Fruit fly (Drosophila melanogaster) whole organism, prepupa: ENCODE data around the gene ro.
A peak's percentile ranks its signal among the peaks of the same experiment; 100 is the strongest.

Experiments
- CG10669 ChIP-seq: fragments of 200-800 bp; sonication (Bioruptor generic); optimal IDR thresholded peaks from 3 replicates; lab custom pipeline; 2018; ENCODE audit warnings: missing biosample characterization, mild to moderate bottlenecking, missing genetic modification characterization, moderate library complexity
- CG11902 ChIP-seq: fragments of 200-800 bp; sonication (Bioruptor generic); optimal IDR thresholded peaks from 3 replicates; lab custom pipeline; 2016; ENCODE audit warnings: missing biosample characterization, missing genetic modification characterization
- CG15336 ChIP-seq: fragments of 200-800 bp; sonication (Bioruptor generic); IDR thresholded peaks from 2 replicates; pipeline ENCODE4 v1.3.6; 2022; ENCODE audit warnings: missing biosample characterization, missing genetic modification characterization
- CG1621 ChIP-seq: fragments of 200-800 bp; sonication (Bioruptor generic); optimal IDR thresholded peaks from 3 replicates; lab custom pipeline; 2018; ENCODE audit warnings: missing biosample characterization, mild to moderate bottlenecking, missing genetic modification characterization
- CG31627 ChIP-seq: fragments of 200-800 bp; sonication (Bioruptor generic); optimal IDR thresholded peaks from 3 replicates; lab custom pipeline; 2016; ENCODE audit warnings: missing biosample characterization, missing genetic modification characterization
- CG3919 ChIP-seq: fragments of 200-800 bp; sonication (Bioruptor generic); optimal IDR thresholded peaks from 3 replicates; lab custom pipeline; 2016; ENCODE audit warnings: missing biosample characterization, missing genetic modification characterization
- CG6163 ChIP-seq: fragments of 200-800 bp; sonication (Bioruptor generic); IDR thresholded peaks from 3 replicates; pipeline ENCODE4 v1.3.6; 2022; ENCODE audit warnings: missing biosample characterization, missing genetic modification characterization
- CG6276 ChIP-seq: fragments of 200-800 bp; sonication (Bioruptor generic); optimal IDR thresholded peaks from 2 replicates; lab custom pipeline; 2017; ENCODE audit warnings: missing biosample characterization, mild to moderate bottlenecking, missing genetic modification characterization
- CG6792 ChIP-seq: fragments of 200-800 bp; sonication (Bioruptor generic); optimal IDR thresholded peaks from 3 replicates; lab custom pipeline; 2016; ENCODE audit warnings: missing biosample characterization, missing genetic modification characterization
- CG8119 ChIP-seq: fragments of 200-800 bp; sonication (Bioruptor generic); IDR thresholded peaks from 3 replicates; pipeline ENCODE4 v1.3.6; 2022; ENCODE audit warnings: missing biosample characterization, missing genetic modification characterization
- CG8319 ChIP-seq: fragments of 200-800 bp; sonication (Bioruptor generic); optimal IDR thresholded peaks from 3 replicates; lab custom pipeline; 2016; ENCODE audit warnings: missing biosample characterization, missing genetic modification characterization
- CG8632 ChIP-seq: fragments of 200-800 bp; sonication (Bioruptor generic); optimal IDR thresholded peaks from 3 replicates; lab custom pipeline; 2016; ENCODE audit warnings: missing biosample characterization, missing genetic modification characterization
- Eip75B ChIP-seq: fragments of 200-800 bp; sonication (Bioruptor generic); optimal IDR thresholded peaks from 3 replicates; lab custom pipeline; 2016; ENCODE audit warnings: missing biosample characterization, missing genetic modification characterization
- Eip78C ChIP-seq: fragments of 200-800 bp; sonication (Bioruptor generic); peaks from one replicate; lab custom pipeline; 2016; ENCODE audit warnings: missing biosample characterization, missing genetic modification characterization
- Eip93F ChIP-seq: fragments of 200-800 bp; sonication (Bioruptor generic); optimal IDR thresholded peaks from 2 replicates; lab custom pipeline; 2016; ENCODE audit warnings: missing biosample characterization, mild to moderate bottlenecking, missing genetic modification characterization
- Ets21C ChIP-seq: fragments of 200-800 bp; sonication (Bioruptor generic); optimal IDR thresholded peaks from 3 replicates; lab custom pipeline; 2016; ENCODE audit warnings: missing biosample characterization, missing genetic modification characterization
- Ets96B ChIP-seq: fragments of 200-800 bp; optimal IDR thresholded peaks from 2 replicates; lab custom pipeline; 2019; ENCODE audit warnings: missing biosample characterization, mild to moderate bottlenecking, missing genetic modification characterization, moderate library complexity
- Gug ChIP-seq: fragments of 200-800 bp; sonication (Bioruptor generic); IDR thresholded peaks from 2 replicates; pipeline ENCODE4 v1.3.6; 2022; ENCODE audit warnings: missing biosample characterization, missing genetic modification characterization
- Hr38 ChIP-seq: sonication (Bioruptor generic); optimal IDR thresholded peaks from 2 replicates; lab custom pipeline; 2016; ENCODE audit warnings: missing biosample characterization, missing genetic modification characterization
- Hr39 ChIP-seq: fragments of 200-800 bp; sonication (Bioruptor generic); optimal IDR thresholded peaks from 2 replicates; lab custom pipeline; 2016; ENCODE audit warnings: missing biosample characterization, missing genetic modification characterization
- Met ChIP-seq: fragments of 200-800 bp; sonication (Bioruptor generic); optimal IDR thresholded peaks from 3 replicates; lab custom pipeline; 2016; ENCODE audit warnings: missing biosample characterization, missing genetic modification characterization
- OdsH ChIP-seq: fragments of 200-800 bp; sonication (Bioruptor generic); optimal IDR thresholded peaks from 3 replicates; lab custom pipeline; 2016; ENCODE audit warnings: missing biosample characterization, missing genetic modification characterization
- Smox ChIP-seq: fragments of 200-800 bp; sonication (Bioruptor generic); optimal IDR thresholded peaks from 3 replicates; lab custom pipeline; 2016; ENCODE audit warnings: missing biosample characterization, missing genetic modification characterization
- Sox102F ChIP-seq: fragments of 200-800 bp; sonication (Bioruptor generic); optimal IDR thresholded peaks from 2 replicates; lab custom pipeline; 2016; ENCODE audit warnings: missing biosample characterization, mild to moderate bottlenecking, missing genetic modification characterization
- Sox15 ChIP-seq: fragments of 200-800 bp; sonication (Bioruptor generic); optimal IDR thresholded peaks from 3 replicates; lab custom pipeline; 2016; ENCODE audit warnings: missing biosample characterization, missing genetic modification characterization
- achi ChIP-seq: fragments of 200-800 bp; sonication (Bioruptor generic); optimal IDR thresholded peaks from 3 replicates; lab custom pipeline; 2016; ENCODE audit warnings: missing biosample characterization, missing genetic modification characterization
- eg ChIP-seq: fragments of 200-800 bp; sonication (Bioruptor generic); IDR thresholded peaks from 3 replicates; pipeline ENCODE4 v1.3.6; 2022; ENCODE audit warnings: missing biosample characterization, missing genetic modification characterization
- fkh ChIP-seq: fragments of 200-800 bp; sonication (Bioruptor generic); optimal IDR thresholded peaks from 3 replicates; lab custom pipeline; 2017; ENCODE audit warnings: missing biosample characterization, mild to moderate bottlenecking, missing genetic modification characterization, moderate library complexity
- lz ChIP-seq: fragments of 200-800 bp; sonication (Bioruptor generic); optimal IDR thresholded peaks from 3 replicates; lab custom pipeline; 2016; ENCODE audit warnings: missing biosample characterization, missing genetic modification characterization
- net ChIP-seq: fragments of 200-800 bp; sonication (Bioruptor generic); optimal IDR thresholded peaks from 3 replicates; lab custom pipeline; 2016; ENCODE audit warnings: missing biosample characterization, missing genetic modification characterization
- pdm3 ChIP-seq: fragments of 200-800 bp; sonication (Bioruptor generic); optimal IDR thresholded peaks from 3 replicates; lab custom pipeline; 2016; ENCODE audit warnings: missing biosample characterization, missing genetic modification characterization
- svp ChIP-seq: fragments of 200-800 bp; sonication (Bioruptor generic); peaks from one replicate; lab custom pipeline; 2016; ENCODE audit warnings: missing biosample characterization, missing genetic modification characterization
- vri ChIP-seq: fragments of 200-800 bp; sonication (Bioruptor generic); optimal IDR thresholded peaks from 3 replicates; lab custom pipeline; 2016; ENCODE audit warnings: missing biosample characterization, mild to moderate bottlenecking, missing genetic modification characterization

ro gene

dm6 chr3R:26875544-26876027 is 5.4 kb downstream of the ro start, which contains the start of gene Rb97D (continued):
- TF ChIP-seq CG11902 (peak; percentile 52), CG6792 (GFP tag; lab: Kevin White, UChicago) (peak; percentile 67), Ets21C (GFP tag; lab: Kevin White, UChicago) (peak; percentile 62), CG31627 (peak; percentile 78), Eip93F (GFP tag; lab: Kevin White, UChicago) (no peak), CG8319 (GFP tag; lab: Kevin White, UChicago) (peak; percentile 43), CG15336 (GFP tag; lab: Robert Waterston, UW) (peak; percentile 60), Met (GFP tag; lab: Kevin White, UChicago) (peak; percentile 72), CG8119 (peak; percentile 58; the same call in 2 of the 3 replicates), CG6276 (no peak), Gug (GFP tag; lab: Robert Waterston, UW) (peak; percentile 60), fkh (GFP tag; lab: Kevin White, UChicago) (peak; percentile 2), net (peak; percentile 61), Hr38 (no peak), Ets96B (tag; lab: Kevin White, UChicago) (peak; percentile 23), Hr39 (GFP tag; lab: Kevin White, UChicago) (peak; percentile 77)

dm6 chr3R:26871852-26872251 is 9.1 kb downstream of the ro start, which contains the start of gene SPARC:
SPARC (minus strand) TSS chr3R:26871995.
- peak; percentile 43; the same call in 1 of the 3 replicates for TF ChIP-seq eg
- 0 out of 3 replicates have a peak, but pooled peaks have one; percentile 16 for TF ChIP-seq CG6163 (GFP tag; lab: Robert Waterston, UW)
- TF ChIP-seq vri (GFP tag; lab: Kevin White, UChicago): no peak

- no peak for TF ChIP-seq pdm3 (GFP tag; lab: Kevin White, UChicago)
- no peak for TF ChIP-seq CG6276
- TF ChIP-seq fkh (GFP tag; lab: Kevin White, UChicago): no peak
- TF ChIP-seq svp: peak; percentile 85
- TF ChIP-seq CG15336 (GFP tag; lab: Robert Waterston, UW): no peak
- no peak for TF ChIP-seq lz
Observed at dm6 chr3R:26871061-26871460, 9.9 kb downstream of the ro start.

dm6 chr3R:26870494-26870893 is 10.5 kb downstream of the ro start:
- TF ChIP-seq svp: peak; percentile 55
- TF ChIP-seq Eip78C (GFP tag; lab: Kevin White, UChicago): peak; percentile 17
- TF ChIP-seq Eip75B (GFP tag; lab: Kevin White, UChicago): no peak

- TF ChIP-seq CG3919 (GFP tag; lab: Kevin White, UChicago): no peak
- TF ChIP-seq CG10669: no peak
- TF ChIP-seq CG15336 (GFP tag; lab: Robert Waterston, UW): no peak
- TF ChIP-seq Smox (GFP tag; lab: Kevin White, UChicago): no peak
- TF ChIP-seq net: no peak
- TF ChIP-seq CG11902: no peak
- TF ChIP-seq OdsH (GFP tag; lab: Kevin White, UChicago): no peak
- no peak for TF ChIP-seq vri (GFP tag; lab: Kevin White, UChicago)
- no peak for TF ChIP-seq achi
- no peak for TF ChIP-seq pdm3 (GFP tag; lab: Kevin White, UChicago)
- TF ChIP-seq CG8632: no peak
- TF ChIP-seq Sox102F (GFP tag; lab: Kevin White, UChicago): no peak
- TF ChIP-seq Sox15: no peak
- no peak for TF ChIP-seq Eip75B (GFP tag; lab: Kevin White, UChicago)
- TF ChIP-seq, all 60 proteins: peak for 0
Observed at dm6 chr3R:26869431-26869830, 11.5 kb downstream of the ro start.

dm6 chr3R:26867457-26868044 is 13.4 kb downstream of the ro start:
- TF ChIP-seq CG8119 (peak; percentile 31; the same call in 1 of the 3 replicates), Eip75B (GFP tag; lab: Kevin White, UChicago) (no peak), CG15336 (GFP tag; lab: Robert Waterston, UW) (peak; percentile 49; the same call in 1 of the 2 replicates), CG1621 (tag; lab: Kevin White, UChicago) (no peak), Gug (GFP tag; lab: Robert Waterston, UW) (no peak), Eip78C (GFP tag; lab: Kevin White, UChicago) (peak; percentile 37), eg (0 out of 3 replicates have a peak, but pooled peaks have one; percentile 16)
- TF ChIP-seq, all 60 proteins: peak for 4
